Fruit fly (Drosophila melanogaster) whole organism, pupa: ENCODE measurements around the gene CG33947.

Source experiments
- CG13204 ChIP-seq: fragments of 200-800 bp; sonication (Bioruptor generic); optimal IDR thresholded peaks from 2 replicates; lab custom pipeline; 2018; ENCODE audit warnings: missing biosample characterization, mild to moderate bottlenecking, missing genetic modification characterization, moderate library complexity
- CG14655 ChIP-seq: fragments of 200-800 bp; sonication (Bioruptor generic); optimal IDR thresholded peaks from 3 replicates; lab custom pipeline; 2017; ENCODE audit warnings: mild to moderate bottlenecking, missing biosample characterization, missing genetic modification reagents, missing genetic modification characterization
- CG15710 ChIP-seq: fragments of 200-800 bp; sonication (Bioruptor generic); optimal IDR thresholded peaks from 2 replicates; lab custom pipeline; 2018; ENCODE audit warnings: missing biosample characterization, mild to moderate bottlenecking, missing genetic modification characterization, moderate library complexity
- CG17806 ChIP-seq: fragments of 200-800 bp; sonication (Bioruptor generic); optimal IDR thresholded peaks from 2 replicates; lab custom pipeline; 2018; ENCODE audit warnings: missing biosample characterization, mild to moderate bottlenecking, missing genetic modification characterization, moderate library complexity
- CG34367 ChIP-seq: fragments of 200-800 bp; sonication (Bioruptor generic); optimal IDR thresholded peaks from 2 replicates; lab custom pipeline; 2018; ENCODE audit warnings: missing biosample characterization, mild to moderate bottlenecking, missing genetic modification characterization
- CG9948 ChIP-seq: fragments of 200-800 bp; sonication (Bioruptor generic); optimal IDR thresholded peaks from 2 replicates; lab custom pipeline; 2018; ENCODE audit warnings: missing biosample characterization, mild to moderate bottlenecking, missing genetic modification characterization, moderate library complexity
- EcR ChIP-seq: fragments of 200-800 bp; sonication (Bioruptor generic); optimal IDR thresholded peaks from 3 replicates; lab custom pipeline; 2019; ENCODE audit warnings: missing biosample characterization, missing genetic modification characterization, mild to moderate bottlenecking, moderate library complexity, missing genetic modification reagents
- Pif1A ChIP-seq: fragments of 200-800 bp; sonication (Bioruptor generic); optimal IDR thresholded peaks from 3 replicates; lab custom pipeline; 2016; ENCODE audit warnings: missing biosample characterization, missing genetic modification characterization
- fd96Ca ChIP-seq: fragments of 200-800 bp; sonication (Bioruptor generic); IDR thresholded peaks from 3 replicates; pipeline ENCODE4 v1.3.6; 2022; ENCODE audit warnings: missing biosample characterization, missing genetic modification characterization
- rn ChIP-seq: fragments of 200-800 bp; sonication (Bioruptor generic); IDR thresholded peaks from 2 replicates; pipeline ENCODE4 v1.3.6; 2022; ENCODE audit warnings: missing biosample characterization, missing genetic modification characterization

- TF ChIP-seq rn (GFP tag; lab: Robert Waterston, UW) (no peak), CG17806 (no peak), CG14655 (peak; percentile 2), EcR (GFP tag; lab: Kevin White, UChicago) (peak; percentile 29), CG15710 (tag; lab: Kevin White, UChicago) (no peak), CG34367 (tag; lab: Kevin White, UChicago) (no peak), fd96Ca (GFP tag; lab: Robert Waterston, UW) (peak; percentile 69; the same call in 2 of the 3 replicates), CG9948 (no peak), Pif1A (GFP tag; lab: Kevin White, UChicago) (peak; percentile 42), CG13204 (peak; percentile 64)
Measured at dm6 chr3L:11118627-11119395, 22.5 kb downstream of the CG33947 start.
